In the genomic region with DNA sequence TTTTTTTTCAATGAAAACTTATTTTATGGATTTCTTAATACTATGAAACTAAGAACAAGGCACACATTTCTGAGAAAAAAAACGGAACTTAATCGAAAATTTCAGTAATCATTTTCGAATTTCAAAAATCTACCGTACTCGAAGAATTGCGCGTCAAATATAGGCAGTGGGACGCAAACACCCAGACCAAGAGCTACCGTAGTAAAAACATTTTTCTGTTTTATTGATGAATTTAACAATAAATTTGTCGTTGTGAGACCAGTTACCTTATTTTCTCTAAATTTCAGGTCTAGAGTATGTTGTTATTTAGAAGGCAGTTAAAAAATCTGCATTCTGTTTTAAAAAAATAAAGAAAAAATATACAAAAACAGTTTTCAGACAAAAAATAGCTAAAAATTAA, we compare ENCODE assay signal across 2 worm cellular contexts.
TF ChIP-seq lines count a peak whose summit lies in the region.

No protein-coding gene starts in this region.

TF ChIP-seq in whole organism, L4 larva, 104 proteins besides CTCF, POLR2A, EP300 and RAD21:
- TF ChIP-seq Y48G9A.11 (GFP tag; IDR thresholded peaks at IDR 0.05; lab: Robert Waterston, UW) (peak; percentile 70), snpc-1.2 (GFP tag; IDR thresholded peaks at IDR 0.05; lab: Robert Waterston, UW) (peak; percentile 78), ceh-28 (tag; optimal IDR thresholded peaks at IDR 0.05; lab: Kevin White, UChicago) (no peak)

TF ChIP-seq in whole organism, young adult, 124 proteins besides CTCF, POLR2A, EP300 and RAD21:
- TF ChIP-seq attf-3 (GFP tag; conservative IDR thresholded peaks at IDR 0.05; lab: Robert Waterston, UW), result 0 out of 2 replicates have a peak, but pooled peaks have one; percentile 39
- peak; percentile 45 for TF ChIP-seq snpc-4 (GFP tag; optimal IDR thresholded peaks at IDR 0.05; lab: Kevin White, UChicago)
- TF ChIP-seq snpc-4 (tag; optimal IDR thresholded peaks at IDR 0.05; lab: Kevin White, UChicago), result peak in 3 of 4 experiments; percentile 77 to 85 (median 84)
- peak; percentile 74 for TF ChIP-seq lsl-1 (GFP tag; optimal IDR thresholded peaks at IDR 0.05; lab: Kevin White, UChicago)
- TF ChIP-seq attf-6 (GFP tag; IDR thresholded peaks at IDR 0.05; lab: Robert Waterston, UW), result peak; percentile 59; the same call in 1 of the 2 replicates
- TF ChIP-seq sea-2 (GFP tag; IDR thresholded peaks at IDR 0.05; lab: Robert Waterston, UW), result no peak
- peak; percentile 28 for TF ChIP-seq tbp1 (GFP tag; optimal IDR thresholded peaks at IDR 0.05; lab: Kevin White, UChicago)
- 0 out of 2 replicates have a peak, but pooled peaks have one; percentile 17 for TF ChIP-seq madf-6 (GFP tag; IDR thresholded peaks at IDR 0.05; lab: Robert Waterston, UW)
- no peak for TF ChIP-seq tlf-1 (GFP tag; optimal IDR thresholded peaks at IDR 0.05; lab: Kevin White, UChicago)
- TF ChIP-seq hsf-1 (GFP tag; IDR thresholded peaks at IDR 0.05; lab: Robert Waterston, UW), result no peak
- no peak for TF ChIP-seq gei-17 (GFP tag; optimal IDR thresholded peaks at IDR 0.05; lab: Kevin White, UChicago)
- TF ChIP-seq ztf-25 (GFP tag; IDR thresholded peaks at IDR 0.05; lab: Robert Waterston, UW), result no peak
- no peak for TF ChIP-seq chd-7 (tag; optimal IDR thresholded peaks at IDR 0.05; lab: Kevin White, UChicago)
- no peak for TF ChIP-seq ceh-58 (GFP tag; IDR thresholded peaks at IDR 0.05; lab: Robert Waterston, UW)
TF ChIP-seq in whole organism, young adult: peak in this region for 6.
